Fruit fly (Drosophila melanogaster) whole organism, larva: ENCODE data around the gene CG11134.

Source experiments
- noc ChIP-seq: fragments of 200-800 bp; sonication (Bioruptor generic); optimal IDR thresholded peaks from 3 replicates; lab custom pipeline; 2019; ENCODE audit warnings: missing biosample characterization, mild to moderate bottlenecking, missing genetic modification characterization, moderate library complexity

CG11134 gene

DNA sequence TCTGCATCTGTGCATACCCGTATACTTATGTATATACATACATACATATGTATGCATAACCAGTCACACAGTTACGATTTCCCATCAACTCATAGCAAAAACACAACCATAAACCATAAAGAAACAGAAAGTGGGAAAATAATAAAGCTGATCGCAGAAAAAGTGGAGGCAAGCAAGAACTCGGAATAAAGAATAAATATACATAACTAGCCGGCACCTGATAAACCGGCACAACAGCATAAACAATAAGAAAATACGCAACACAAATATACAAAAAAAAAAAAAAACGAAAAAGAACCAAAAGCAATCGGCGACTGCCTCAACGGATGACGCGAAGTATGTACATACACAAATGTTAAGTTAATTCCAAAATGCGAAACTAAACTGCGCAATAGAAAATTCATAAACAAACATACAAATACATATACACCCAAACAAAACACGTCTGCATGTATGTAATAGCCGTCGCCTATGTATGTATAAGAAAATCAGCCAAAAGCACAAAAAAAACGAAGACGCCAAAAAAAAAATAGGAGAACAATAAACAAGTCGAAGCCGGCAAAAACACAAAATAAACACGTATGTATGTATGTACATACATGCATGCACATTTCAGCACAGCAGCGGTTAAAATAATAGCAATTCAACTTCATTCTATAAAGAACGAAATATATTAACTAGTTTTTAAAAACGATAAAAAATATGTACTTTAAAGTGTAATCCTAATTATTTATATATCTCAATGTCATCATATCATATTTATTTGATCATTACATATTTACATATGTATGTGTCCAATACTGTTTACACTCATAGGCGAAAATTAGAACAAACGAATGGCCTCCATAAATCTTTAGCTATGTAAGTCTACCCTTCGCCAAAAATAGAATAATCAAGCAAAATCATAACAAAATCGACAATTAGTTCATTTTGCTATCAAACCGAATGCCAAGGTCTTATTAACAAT lies 11.4 kb downstream of the CG11134 start:
- TF ChIP-seq noc (tag; lab: Kevin White, UChicago), result peak; percentile 82

- TF ChIP-seq noc (tag; lab: Kevin White, UChicago), result no peak
Observed at dm6 chrX:13749873-13750241, 12.1 kb downstream of the CG11134 start.

DNA sequence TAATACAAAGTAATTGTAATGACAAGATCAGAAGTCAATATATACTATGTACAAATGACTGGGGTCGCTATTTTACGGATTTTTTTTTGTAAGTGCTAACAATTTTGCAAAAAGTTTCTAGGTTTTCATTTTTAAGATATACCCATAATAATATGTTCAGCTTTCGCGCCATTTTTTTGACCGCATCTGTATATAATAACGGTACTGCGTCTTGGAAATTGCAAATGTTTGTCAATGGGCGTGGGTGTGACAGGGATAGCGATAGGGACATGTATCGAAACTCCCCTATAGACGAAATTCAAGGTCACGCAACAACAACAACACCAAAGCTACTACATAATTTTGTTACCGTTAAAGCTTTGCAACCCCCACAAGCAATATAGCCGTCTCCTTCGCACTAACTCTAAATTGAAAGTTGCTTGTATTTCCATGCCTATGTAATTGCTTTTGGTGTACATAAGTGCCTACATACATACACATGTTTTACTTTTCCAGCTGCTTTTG lies 14.9 kb downstream of the CG11134 start:
- TF ChIP-seq noc (tag; lab: Kevin White, UChicago), result no peak

- no peak for TF ChIP-seq noc (tag; lab: Kevin White, UChicago)
Observed at dm6 chrX:13753101-13753758, 15.5 kb downstream of the CG11134 start.

dm6 chrX:13753775-13754174 lies 16.0 kb downstream of the CG11134 start:
- no peak for TF ChIP-seq noc (tag; lab: Kevin White, UChicago)

- TF ChIP-seq noc (tag; lab: Kevin White, UChicago), result no peak
Observed at dm6 chrX:13754476-13754875, 16.7 kb downstream of the CG11134 start.

dm6 chrX:13755152-13755557 lies 17.4 kb downstream of the CG11134 start, which contains the start of gene Pdcd4:
Gene Pdcd4, minus strand, starts transcription at chrX:13755406.
- no peak for TF ChIP-seq noc (tag; lab: Kevin White, UChicago)

dm6 chrX:13756776-13757312 lies 19.1 kb downstream of the CG11134 start, which contains the start of the genes CG32625 and Rtc1:
Gene CG32625, minus strand, starts transcription at chrX:13756826.
Gene Rtc1, plus strand, starts transcription at chrX:13757179.
- peak; percentile 38 for TF ChIP-seq noc (tag; lab: Kevin White, UChicago)

DNA sequence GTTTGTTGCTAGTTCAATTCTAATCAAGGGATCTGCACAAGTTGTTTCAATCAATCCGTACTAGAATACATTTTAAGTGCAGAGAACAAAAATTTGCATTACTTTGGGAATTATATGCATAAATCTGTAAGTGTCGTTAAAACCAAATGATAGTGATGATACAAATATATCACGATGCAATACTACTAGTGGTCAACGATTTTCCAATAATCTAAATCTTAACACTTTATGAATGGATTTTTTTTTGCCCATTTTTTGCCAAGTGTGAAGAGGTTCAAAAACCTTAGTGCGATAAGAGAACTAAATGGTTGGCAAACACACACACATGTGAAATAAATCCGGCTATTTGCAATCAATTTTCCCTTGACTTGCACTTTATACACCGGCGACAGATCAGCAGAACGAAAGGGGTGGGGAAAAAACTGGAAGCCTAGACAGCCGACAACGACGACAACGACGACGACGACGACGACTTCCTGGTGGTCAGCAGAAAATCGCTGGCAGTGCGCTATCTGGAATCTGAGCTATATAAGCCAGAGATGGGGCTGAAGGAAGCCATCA lies 21.3 kb downstream of the CG11134 start, which contains the start of gene Yp3:
Gene Yp3, plus strand, starts transcription at position 558 of the 561 bp plus-strand sequence.
- no peak for TF ChIP-seq noc (tag; lab: Kevin White, UChicago)

DNA sequence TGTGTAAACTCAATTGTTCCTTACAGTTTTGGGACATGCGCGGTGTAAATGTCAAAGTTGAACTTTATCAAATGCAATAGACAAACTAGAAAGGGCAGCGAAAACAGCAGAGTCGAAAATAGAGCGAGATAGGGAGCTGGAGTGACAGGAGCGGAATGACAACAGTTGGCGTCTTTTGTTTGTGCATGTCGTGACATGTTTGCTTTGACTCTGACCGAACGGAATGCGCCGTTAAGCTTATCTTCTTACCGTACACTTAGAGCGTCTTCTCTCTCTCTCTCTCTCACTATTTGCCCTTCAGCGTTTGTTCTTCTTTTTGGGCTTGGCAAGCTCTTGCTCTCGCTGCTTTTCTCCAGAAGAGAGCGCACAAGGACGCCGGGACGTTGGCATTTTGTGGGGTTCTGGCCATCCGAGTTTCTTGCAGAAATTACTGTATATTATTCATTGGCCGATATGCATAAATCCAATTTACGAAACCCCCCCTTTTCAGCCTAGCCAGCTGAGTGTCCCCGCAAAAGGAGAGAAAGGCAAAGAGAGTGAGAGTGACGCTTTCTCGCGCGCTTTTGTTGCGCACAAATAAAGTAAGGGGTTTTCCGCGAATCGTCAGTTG lies 24.1 kb downstream of the CG11134 start:
- TF ChIP-seq noc (tag; lab: Kevin White, UChicago), result no peak

DNA sequence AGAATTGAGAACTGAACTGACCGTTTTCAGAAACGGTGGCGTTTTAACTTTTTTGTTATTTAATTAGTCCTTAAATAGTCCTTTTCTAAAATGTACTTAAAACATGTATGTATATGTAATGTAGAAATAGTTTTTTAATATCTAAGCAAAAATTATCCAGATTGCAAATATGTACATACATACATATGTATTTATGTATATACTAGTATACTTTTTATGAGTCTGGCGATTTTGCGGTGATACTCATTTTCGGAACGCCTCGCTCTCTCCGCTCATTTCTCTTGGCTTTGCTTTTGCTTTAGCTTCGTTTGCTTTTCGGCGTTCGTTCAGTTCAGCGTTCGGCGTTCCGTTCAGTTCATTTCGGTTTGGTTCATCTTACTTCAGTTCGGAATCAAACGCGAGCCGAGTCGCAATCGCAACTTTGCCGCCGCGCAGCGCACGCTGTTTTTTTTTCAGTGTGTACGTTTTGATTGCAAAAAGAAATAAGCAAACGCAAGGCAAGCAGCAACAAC lies 24.7 kb downstream of the CG11134 start, which contains the start of gene rdgB:
Gene rdgB, plus strand, starts transcription at position 381 of the 512 bp plus-strand sequence.
- TF ChIP-seq noc (tag; lab: Kevin White, UChicago), result peak; percentile 14

DNA sequence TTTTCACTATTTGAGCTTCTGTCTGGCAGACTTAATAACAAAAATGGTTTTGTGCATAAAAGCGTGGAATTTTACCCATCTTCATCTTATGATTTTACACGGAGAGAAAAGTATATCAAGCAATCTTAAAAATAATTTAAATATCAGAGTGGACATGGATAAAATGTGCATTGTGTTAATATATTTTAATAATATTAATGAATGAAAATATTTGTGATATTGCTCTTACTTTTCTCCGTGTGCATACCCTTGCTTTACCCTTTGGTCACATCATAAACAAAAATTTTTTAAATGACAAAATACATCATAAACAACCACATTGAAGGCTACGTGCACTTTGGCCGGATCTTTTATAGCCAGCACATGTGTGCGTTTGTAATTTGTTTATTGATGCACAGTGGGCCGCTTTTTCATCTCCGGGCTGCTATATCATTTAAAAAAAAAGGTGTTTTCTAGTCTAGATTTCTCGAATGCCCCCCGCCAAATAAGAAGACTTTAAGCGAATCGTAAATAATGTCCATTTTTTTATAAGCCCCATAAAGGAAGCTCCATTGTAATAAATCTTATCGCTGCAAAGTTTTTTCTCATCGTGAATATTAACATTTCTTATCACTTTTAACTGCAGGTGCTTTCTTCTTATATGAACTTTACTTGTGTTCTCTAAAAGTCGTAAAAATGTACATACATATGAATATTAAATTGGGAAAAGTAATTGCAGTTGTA lies 26.8 kb downstream of the CG11134 start:
- TF ChIP-seq noc (tag; lab: Kevin White, UChicago), result peak; percentile 48

DNA sequence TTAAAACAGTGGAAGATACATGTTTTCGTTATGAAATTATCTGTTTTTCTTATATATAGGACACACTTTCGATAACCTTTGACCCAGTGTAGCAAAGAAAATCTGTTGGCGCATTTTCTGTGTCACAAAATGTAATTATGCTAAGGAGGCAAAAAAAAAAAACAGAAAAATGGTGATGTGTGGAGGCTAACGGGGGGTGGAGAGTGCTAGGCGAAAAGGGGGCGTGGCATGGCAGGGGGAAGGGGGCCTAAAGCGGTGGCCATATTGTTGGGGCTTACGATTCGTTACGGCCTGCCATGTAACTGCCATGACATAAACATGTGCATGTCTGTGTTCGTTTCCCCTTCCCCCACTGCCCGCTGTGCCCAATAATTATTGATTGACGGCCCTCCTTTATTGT lies 27.5 kb downstream of the CG11134 start:
- no peak for TF ChIP-seq noc (tag; lab: Kevin White, UChicago)

DNA sequence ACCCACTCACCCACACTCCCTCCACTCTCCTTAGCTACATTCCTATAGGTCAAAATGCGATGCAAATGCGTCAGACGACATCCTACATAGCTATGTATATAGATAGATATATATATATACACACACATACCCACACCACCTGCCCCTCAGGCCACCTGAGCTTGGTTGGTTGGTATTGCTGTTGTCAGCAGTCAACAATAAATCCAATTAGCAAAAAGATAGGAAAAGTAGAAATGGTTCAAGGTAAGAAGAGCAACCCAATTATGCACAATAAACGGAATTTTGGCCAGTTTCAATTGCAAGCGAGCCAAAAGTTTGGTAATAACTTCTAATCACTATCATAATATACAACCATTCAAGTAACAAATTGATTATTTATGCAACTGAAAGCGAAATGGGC lies 28.8 kb downstream of the CG11134 start:
- no peak for TF ChIP-seq noc (tag; lab: Kevin White, UChicago)
